Fruit fly (Drosophila melanogaster) whole organism, embryonic: ENCODE results near the gene CG7332.
A peak's percentile ranks its signal among the peaks of the same experiment; 100 is the strongest.

Experiments
- Atf-2 ChIP-seq: fragments of 200-800 bp; sonication (Bioruptor generic); optimal IDR thresholded peaks from 2 replicates; lab custom pipeline; 2016; ENCODE audit warnings: missing biosample characterization, missing genetic modification characterization
- Bteb2 ChIP-seq: fragments of 200-800 bp; sonication (Bioruptor generic); optimal IDR thresholded peaks from 2 replicates; lab custom pipeline; 2016; ENCODE audit warnings: missing biosample characterization, missing genetic modification characterization
- CG10565 ChIP-seq: fragments of 200-800 bp; sonication (Bioruptor generic); optimal IDR thresholded peaks from 3 replicates; lab custom pipeline; 2016; ENCODE audit warnings: missing biosample characterization, mild to moderate bottlenecking, missing genetic modification characterization
- CG12071 ChIP-seq: fragments of 200-800 bp; sonication (Bioruptor generic); optimal IDR thresholded peaks from 3 replicates; lab custom pipeline; 2018; ENCODE audit warnings: missing biosample characterization, mild to moderate bottlenecking, missing genetic modification characterization
- CG12659 ChIP-seq: fragments of 200-800 bp; sonication (Bioruptor generic); optimal IDR thresholded peaks from 3 replicates; lab custom pipeline; 2017; ENCODE audit warnings: mild to moderate bottlenecking, missing biosample characterization, missing genetic modification reagents, missing genetic modification characterization
- CG12769 ChIP-seq: fragments of 200-800 bp; sonication (Bioruptor generic); optimal IDR thresholded peaks from 2 replicates; lab custom pipeline; 2019; ENCODE audit warnings: missing biosample characterization, mild to moderate bottlenecking, missing genetic modification characterization, moderate library complexity
- CG12942 ChIP-seq: fragments of 200-800 bp; sonication (Bioruptor generic); optimal IDR thresholded peaks from 3 replicates; lab custom pipeline; 2016; ENCODE audit warnings: missing biosample characterization, missing genetic modification characterization
- CG1647 ChIP-seq: fragments of 200-800 bp; sonication (Bioruptor generic); optimal IDR thresholded peaks from 3 replicates; lab custom pipeline; 2016; ENCODE audit warnings: missing biosample characterization, missing genetic modification characterization
- CG16779 ChIP-seq: fragments of 200-800 bp; sonication (Bioruptor generic); IDR thresholded peaks from 2 replicates; pipeline ENCODE4 v1.3.6; 2022; ENCODE audit warnings: missing biosample characterization, missing genetic modification characterization
- CG17568 ChIP-seq: fragments of 200-800 bp; sonication (Bioruptor generic); optimal IDR thresholded peaks from 2 replicates; lab custom pipeline; 2018; ENCODE audit warnings: missing biosample characterization, mild to moderate bottlenecking, missing genetic modification characterization, moderate library complexity
- CG17912 ChIP-seq: fragments of 200-800 bp; sonication (Bioruptor generic); optimal IDR thresholded peaks from 2 replicates; lab custom pipeline; 2018; ENCODE audit warnings: missing biosample characterization, mild to moderate bottlenecking, missing genetic modification characterization
- CG2120 ChIP-seq: fragments of 200-800 bp; sonication (Bioruptor generic); optimal IDR thresholded peaks from 3 replicates; lab custom pipeline; 2016; ENCODE audit warnings: missing biosample characterization, missing genetic modification characterization
- CG3163 ChIP-seq: fragments of 200-800 bp; sonication (Bioruptor generic); optimal IDR thresholded peaks from 3 replicates; lab custom pipeline; 2016; ENCODE audit warnings: missing biosample characterization, missing genetic modification characterization
- CG3726 ChIP-seq: fragments of 200-800 bp; sonication (Bioruptor generic); IDR thresholded peaks from 3 replicates; pipeline ENCODE4, ENCODE4 v1.3.6; 2022; ENCODE audit warnings: missing biosample characterization, missing genetic modification characterization
- CG4360 ChIP-seq: fragments of 200-800 bp; sonication (Bioruptor generic); IDR thresholded peaks from 2 replicates; pipeline ENCODE4 v1.3.6; 2022; ENCODE audit warnings: missing biosample characterization, missing genetic modification characterization
- CG4820 ChIP-seq: fragments of 200-800 bp; sonication (Bioruptor generic); optimal IDR thresholded peaks from 3 replicates; lab custom pipeline; 2016; ENCODE audit warnings: missing biosample characterization, missing genetic modification characterization
- ERR ChIP-seq: fragments of 200-800 bp; sonication (Bioruptor generic); optimal IDR thresholded peaks from 2 replicates; lab custom pipeline; 2016; ENCODE audit warnings: missing biosample characterization, missing genetic modification characterization
- Fer2 ChIP-seq: fragments of 200-800 bp; sonication (Bioruptor generic); optimal IDR thresholded peaks from 2 replicates; lab custom pipeline; 2018; ENCODE audit warnings: missing biosample characterization, mild to moderate bottlenecking, missing genetic modification characterization, moderate library complexity
- H2.0 ChIP-seq: fragments of 200-800 bp; sonication (Bioruptor generic); IDR thresholded peaks from 2 replicates; pipeline ENCODE4 v1.3.6; 2022; ENCODE audit warnings: missing biosample characterization, missing genetic modification characterization
- HHEX ChIP-seq: fragments of 200-800 bp; sonication (Bioruptor generic); optimal IDR thresholded peaks from 3 replicates; lab custom pipeline; 2017; ENCODE audit warnings: missing biosample characterization, mild to moderate bottlenecking, missing genetic modification characterization, missing genetic modification reagents
- Hmx ChIP-seq: fragments of 200-800 bp; sonication (Bioruptor generic); optimal IDR thresholded peaks from 2 replicates; lab custom pipeline; 2016; ENCODE audit warnings: missing biosample characterization, missing genetic modification characterization
- Hr78 ChIP-seq, 2 experiments: fragments of 200-800 bp in 1 of 2; fragments of >200 bp in 1 of 2; sonication (Bioruptor generic) in 1 of 2; optimal IDR thresholded peaks; 2 replicates each; lab custom pipeline; 2017 to 2019; ENCODE audit warnings: missing biosample characterization in 2 of 2, missing genetic modification characterization in 2 of 2, mild to moderate bottlenecking in 1 of 2, moderate library complexity in 1 of 2
- Kr ChIP-seq: fragments of 200-800 bp; sonication (Bioruptor generic); optimal IDR thresholded peaks from 2 replicates; lab custom pipeline; 2017; ENCODE audit warnings: missing biosample characterization, mild to moderate bottlenecking, missing genetic modification characterization
- Meics ChIP-seq: fragments of 200-800 bp; sonication (Bioruptor generic); optimal IDR thresholded peaks from 2 replicates; lab custom pipeline; 2017; ENCODE audit warnings: missing biosample characterization, mild to moderate bottlenecking, missing genetic modification characterization
- Mrtf ChIP-seq: fragments of 200-800 bp; sonication (Bioruptor generic); IDR thresholded peaks from 3 replicates; pipeline ENCODE4 v1.3.6; 2022; ENCODE audit warnings: missing biosample characterization, missing genetic modification characterization
- Oli ChIP-seq: fragments of 200-800 bp; sonication (Bioruptor generic); optimal IDR thresholded peaks from 2 replicates; lab custom pipeline; 2018; ENCODE audit warnings: missing biosample characterization, mild to moderate bottlenecking, missing genetic modification characterization, moderate library complexity
- PHDP ChIP-seq: fragments of 200-800 bp; sonication (Bioruptor generic); optimal IDR thresholded peaks from 3 replicates; lab custom pipeline; 2018; ENCODE audit warnings: missing biosample characterization, mild to moderate bottlenecking, missing genetic modification characterization, moderate library complexity
- Ptx1 ChIP-seq: fragments of 200-800 bp; sonication (Bioruptor generic); IDR thresholded peaks from 2 replicates; pipeline ENCODE4 v1.3.6; 2022; ENCODE audit warnings: missing biosample characterization, missing genetic modification characterization
- Six4 ChIP-seq: fragments of 200-800 bp; sonication (Bioruptor generic); optimal IDR thresholded peaks from 2 replicates; lab custom pipeline; 2016; ENCODE audit warnings: missing biosample characterization, missing genetic modification characterization
- Sox102F ChIP-seq: fragments of 200-800 bp; sonication (Bioruptor generic); optimal IDR thresholded peaks from 2 replicates; lab custom pipeline; 2018; ENCODE audit warnings: missing biosample characterization, mild to moderate bottlenecking, missing genetic modification characterization, moderate library complexity
- Ssrp ChIP-seq: fragments of 200-800 bp; sonication (Bioruptor generic); optimal IDR thresholded peaks from 2 replicates; lab custom pipeline; 2018; ENCODE audit warnings: missing biosample characterization, mild to moderate bottlenecking, missing genetic modification characterization, moderate library complexity
- ac ChIP-seq: fragments of 200-800 bp; sonication (Bioruptor generic); optimal IDR thresholded peaks from 3 replicates; lab custom pipeline; 2017; ENCODE audit warnings: missing biosample characterization, mild to moderate bottlenecking, missing genetic modification characterization
- bcd ChIP-seq: fragments of 200-800 bp; sonication (Bioruptor generic); optimal IDR thresholded peaks from 2 replicates; lab custom pipeline; 2017; ENCODE audit warnings: missing biosample characterization, mild to moderate bottlenecking, missing genetic modification characterization
- bigmax ChIP-seq: fragments of 200-800 bp; sonication (Bioruptor generic); optimal IDR thresholded peaks from 2 replicates; lab custom pipeline; 2018; ENCODE audit warnings: missing biosample characterization, mild to moderate bottlenecking, missing genetic modification characterization
- ci ChIP-seq: fragments of 200-800 bp; sonication (Bioruptor generic); IDR thresholded peaks from 3 replicates; pipeline ENCODE4 v1.3.6; 2022; ENCODE audit warnings: missing biosample characterization, missing genetic modification characterization
- dpn ChIP-seq, 2 experiments: fragments of 200-800 bp; sonication (Bioruptor generic); optimal IDR thresholded peaks; 3 replicates each; lab custom pipeline; 2016; ENCODE audit warnings: missing biosample characterization in 2 of 2, missing genetic modification characterization in 2 of 2
- dysf ChIP-seq: fragments of 200-800 bp; sonication (Bioruptor generic); IDR thresholded peaks from 3 replicates; pipeline ENCODE4 v1.3.6; 2022; ENCODE audit warnings: missing biosample characterization, missing genetic modification characterization
- emc ChIP-seq: fragments of 200-800 bp; sonication (Bioruptor generic); optimal IDR thresholded peaks from 2 replicates; lab custom pipeline; 2016; ENCODE audit warnings: missing biosample characterization, missing genetic modification characterization
- h ChIP-seq: fragments of >200 bp; optimal IDR thresholded peaks from 2 replicates; lab custom pipeline; 2017
- ken ChIP-seq: fragments of 200-800 bp; sonication (Bioruptor generic); IDR thresholded peaks from 3 replicates; pipeline ENCODE4 v1.3.6; 2022; ENCODE audit warnings: missing biosample characterization, missing genetic modification characterization
- kni ChIP-seq: fragments of 200-800 bp; sonication (Bioruptor generic); optimal IDR thresholded peaks from 3 replicates; lab custom pipeline; 2017; ENCODE audit warnings: mild to moderate bottlenecking, missing biosample characterization, missing genetic modification reagents, missing genetic modification characterization
- lab ChIP-seq: fragments of 200-800 bp; sonication (Bioruptor generic); optimal IDR thresholded peaks from 3 replicates; lab custom pipeline; 2017; ENCODE audit warnings: missing biosample characterization, missing genetic modification characterization, mild to moderate bottlenecking, moderate library complexity, missing genetic modification reagents
- lbe ChIP-seq: fragments of 200-800 bp; sonication (Bioruptor generic); optimal IDR thresholded peaks from 2 replicates; lab custom pipeline; 2016; ENCODE audit warnings: missing biosample characterization, mild to moderate bottlenecking, missing genetic modification characterization
- pnt ChIP-seq: fragments of 200-800 bp; sonication (Bioruptor generic); optimal IDR thresholded peaks from 3 replicates; lab custom pipeline; 2016; ENCODE audit warnings: missing biosample characterization, missing genetic modification characterization
- rib ChIP-seq: fragments of 200-800 bp; sonication (Bioruptor generic); IDR thresholded peaks from 2 replicates; pipeline ENCODE4 v1.3.6; 2022; ENCODE audit warnings: missing biosample characterization, missing genetic modification characterization
- scrt ChIP-seq: fragments of 200-800 bp; sonication (Bioruptor generic); optimal IDR thresholded peaks from 2 replicates; lab custom pipeline; 2018; ENCODE audit warnings: missing biosample characterization, mild to moderate bottlenecking, missing genetic modification characterization, moderate library complexity
- sr ChIP-seq: fragments of 200-800 bp; sonication (Bioruptor generic); IDR thresholded peaks from 3 replicates; pipeline ENCODE4 v1.3.6; 2022; ENCODE audit warnings: missing biosample characterization, missing genetic modification characterization
- sug ChIP-seq: fragments of 200-800 bp; optimal IDR thresholded peaks from 2 replicates; lab custom pipeline; 2019; ENCODE audit warnings: missing biosample characterization, mild to moderate bottlenecking, missing genetic modification characterization, moderate library complexity
- tll ChIP-seq, 2 experiments: fragments of 200-800 bp in 1 of 2; fragments of >200 bp in 1 of 2; sonication (Bioruptor generic) in 1 of 2; optimal IDR thresholded peaks; 2 replicates each; lab custom pipeline; 2017 to 2019; ENCODE audit warnings: missing biosample characterization in 2 of 2, missing genetic modification characterization in 2 of 2, mild to moderate bottlenecking in 1 of 2, moderate library complexity in 1 of 2
- trem ChIP-seq: fragments of 200-800 bp; optimal IDR thresholded peaks from 3 replicates; lab custom pipeline; 2019; ENCODE audit warnings: missing biosample characterization, mild to moderate bottlenecking, missing genetic modification characterization, moderate library complexity
- z ChIP-seq: fragments of 200-800 bp; sonication (Bioruptor generic); IDR thresholded peaks from 3 replicates; pipeline ENCODE4 v1.3.6; 2022; ENCODE audit warnings: missing biosample characterization, missing genetic modification characterization

CG7332 gene

DNA sequence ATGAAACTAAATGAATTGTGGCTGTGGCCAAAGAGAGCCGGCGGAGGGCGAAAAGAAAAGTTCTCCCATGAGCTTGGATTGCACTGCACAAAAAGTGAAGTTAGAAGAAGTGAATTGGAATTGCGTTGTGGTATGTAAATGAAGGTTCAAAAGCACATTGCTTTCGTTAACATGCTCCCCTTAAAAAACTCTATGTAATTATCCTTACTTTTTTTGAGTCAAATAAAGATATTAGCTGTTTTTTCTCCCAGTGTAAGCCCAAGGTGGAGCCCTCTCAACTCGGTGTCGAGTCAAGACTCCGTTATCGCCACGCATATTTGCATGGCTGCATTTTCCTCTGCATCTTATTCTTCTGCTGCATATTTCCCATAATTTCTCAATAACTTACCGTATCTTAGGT is 39.2 kb downstream of the CG7332 start (continued):
- TF ChIP-seq CG12659 = peak; percentile 14
- TF ChIP-seq Ssrp (tag; lab: Kevin White, UChicago) = peak; percentile 57
- peak; percentile 63 for TF ChIP-seq Oli (tag; lab: Kevin White, UChicago)
- TF ChIP-seq pnt (GFP tag; lab: Kevin White, UChicago) = peak; percentile 35
- TF ChIP-seq CG1647 = peak; percentile 24
- no peak for TF ChIP-seq bigmax (GFP tag; lab: Kevin White, UChicago)
- no peak for TF ChIP-seq scrt (GFP tag; lab: Kevin White, UChicago)
- TF ChIP-seq emc (GFP tag; lab: Kevin White, UChicago) = no peak
- no peak for TF ChIP-seq ERR (GFP tag; lab: Kevin White, UChicago)
- TF ChIP-seq ken = peak; percentile 75; the same call in 2 of the 3 replicates
- no peak for TF ChIP-seq Hmx
- no peak for TF ChIP-seq kni (GFP tag; lab: Kevin White, UChicago)
- peak; percentile 66 for TF ChIP-seq Sox102F (GFP tag; lab: Kevin White, UChicago)
- no peak for TF ChIP-seq CG2120
- peak; percentile 24 for TF ChIP-seq CG12942 (GFP tag; lab: Kevin White, UChicago)
- peak; percentile 41 for TF ChIP-seq CG12769 (tag; lab: Kevin White, UChicago)
- TF ChIP-seq Fer2 (tag; lab: Kevin White, UChicago) = no peak
- TF ChIP-seq ci (GFP tag; lab: Robert Waterston, UW) = peak; percentile 86
- peak; percentile 45 for TF ChIP-seq Ptx1 (GFP tag; lab: Robert Waterston, UW)
- TF ChIP-seq CG17912 (GFP tag; lab: Kevin White, UChicago) = no peak
- TF ChIP-seq Meics (GFP tag; lab: Kevin White, UChicago) = no peak
- TF ChIP-seq CG10565 = peak; percentile 12
- peak; percentile 43 for TF ChIP-seq Six4
- TF ChIP-seq Mrtf (GFP tag; lab: Robert Waterston, UW) = peak; percentile 41; the same call in 1 of the 3 replicates
- peak; percentile 34 for TF ChIP-seq trem (tag; lab: Kevin White, UChicago)
- no peak for TF ChIP-seq Bteb2 (GFP tag; lab: Kevin White, UChicago)
- TF ChIP-seq HHEX (GFP tag; lab: Kevin White, UChicago) = peak; percentile 4
- TF ChIP-seq bcd (GFP tag; lab: Kevin White, UChicago) = peak; percentile 37
- TF ChIP-seq CG12071 = no peak
- no peak for TF ChIP-seq tll (GFP tag; optimal IDR thresholded peaks at IDR 0.05; lab: Kevin White, UChicago)
- TF ChIP-seq rib (GFP tag; lab: Robert Waterston, UW) = no peak
- no peak for TF ChIP-seq CG17568 (GFP tag; lab: Kevin White, UChicago)
- TF ChIP-seq CG16779 (GFP tag; lab: Robert Waterston, UW) = no peak
- no peak for TF ChIP-seq sr
- no peak for TF ChIP-seq h (lab: Kevin White, UChicago)
- TF ChIP-seq lab = no peak
- TF ChIP-seq Hr78 (GFP tag; optimal IDR thresholded peaks at IDR 0.05; lab: Kevin White, UChicago) = no peak
- TF ChIP-seq CG4360 (GFP tag; lab: Robert Waterston, UW) = 0 out of 2 replicates have a peak, but pooled peaks have one; percentile 30
- TF ChIP-seq Atf-2 (GFP tag; lab: Kevin White, UChicago) = peak; percentile 35
- peak; percentile 68 for TF ChIP-seq CG4820
- peak; percentile 32 to 66 for TF ChIP-seq dpn (GFP tag; optimal IDR thresholded peaks at IDR 0.05; lab: Kevin White, UChicago)
- TF ChIP-seq lbe (GFP tag; lab: Kevin White, UChicago) = no peak
- peak; percentile 5 for TF ChIP-seq PHDP (tag; lab: Kevin White, UChicago)
- TF ChIP-seq CG3163 (GFP tag; lab: Kevin White, UChicago) = no peak
- TF ChIP-seq dysf = peak; percentile 69
- TF ChIP-seq sug (tag; lab: Kevin White, UChicago) = no peak
- TF ChIP-seq Kr (GFP tag; lab: Kevin White, UChicago) = no peak
- peak; percentile 36; the same call in 1 of the 2 replicates for TF ChIP-seq H2.0 (GFP tag; lab: Robert Waterston, UW)
- peak; percentile 74; the same call in 2 of the 3 replicates for TF ChIP-seq CG3726 (GFP tag; lab: Robert Waterston, UW)
- no peak for TF ChIP-seq ac
- TF ChIP-seq z = no peak
